Fruit fly (Drosophila melanogaster) whole organism, embryonic: ENCODE data around the gene Sdhaf3.

Source experiments
- Blimp-1 ChIP-seq: fragments of 200-800 bp; sonication (Bioruptor generic); optimal IDR thresholded peaks from 3 replicates; lab custom pipeline; 2018; ENCODE audit warnings: missing biosample characterization, missing genetic modification characterization, mild to moderate bottlenecking, moderate library complexity, missing genetic modification reagents
- CG10543 ChIP-seq: fragments of 200-800 bp; sonication (Bioruptor generic); optimal IDR thresholded peaks from 3 replicates; lab custom pipeline; 2017; ENCODE audit warnings: missing biosample characterization, mild to moderate bottlenecking, missing genetic modification characterization, moderate library complexity
- CG10959 ChIP-seq: fragments of 200-800 bp; sonication (Bioruptor generic); IDR thresholded peaks from 2 replicates; pipeline ENCODE4 v1.3.6; 2022; ENCODE audit warnings: missing biosample characterization, missing genetic modification characterization
- CG10979 ChIP-seq: fragments of 200-800 bp; sonication (Bioruptor generic); optimal IDR thresholded peaks from 2 replicates; lab custom pipeline; 2018; ENCODE audit warnings: missing biosample characterization, mild to moderate bottlenecking, missing genetic modification characterization, moderate library complexity
- CG13287 ChIP-seq: fragments of 200-800 bp; sonication (Bioruptor generic); IDR thresholded peaks from 2 replicates; pipeline ENCODE4 v1.3.6; 2022; ENCODE audit warnings: missing biosample characterization, missing genetic modification characterization; ENCODE audit not compliant: partially characterized antibody
- CG16779 ChIP-seq: fragments of 200-800 bp; sonication (Bioruptor generic); IDR thresholded peaks from 2 replicates; pipeline ENCODE4 v1.3.6; 2022; ENCODE audit warnings: missing biosample characterization, missing genetic modification characterization
- CG1832 ChIP-seq: fragments of 200-800 bp; sonication (Bioruptor generic); optimal IDR thresholded peaks from 2 replicates; lab custom pipeline; 2017; ENCODE audit warnings: missing biosample characterization, mild to moderate bottlenecking, missing genetic modification characterization, inconsistent platforms
- CG18599 ChIP-seq: fragments of 200-800 bp; sonication (Bioruptor generic); optimal IDR thresholded peaks from 3 replicates; lab custom pipeline; 2017; ENCODE audit warnings: missing biosample characterization, missing genetic modification characterization, mild to moderate bottlenecking, moderate library complexity, missing genetic modification reagents
- CG18619 ChIP-seq: fragments of 200-800 bp; sonication (Bioruptor generic); optimal IDR thresholded peaks from 3 replicates; lab custom pipeline; 2017; ENCODE audit warnings: missing biosample characterization, mild to moderate bottlenecking, missing genetic modification characterization
- CG18764 ChIP-seq: fragments of 200-800 bp; sonication (Bioruptor generic); optimal IDR thresholded peaks from 3 replicates; lab custom pipeline; 2016; ENCODE audit warnings: missing biosample characterization, missing genetic modification characterization
- CG2120 ChIP-seq: fragments of 200-800 bp; sonication (Bioruptor generic); optimal IDR thresholded peaks from 3 replicates; lab custom pipeline; 2016; ENCODE audit warnings: missing biosample characterization, missing genetic modification characterization
- CG2202 ChIP-seq: fragments of 200-800 bp; sonication (Bioruptor generic); optimal IDR thresholded peaks from 2 replicates; lab custom pipeline; 2018; ENCODE audit warnings: missing biosample characterization, mild to moderate bottlenecking, missing genetic modification characterization
- CG2889 ChIP-seq: fragments of 200-800 bp; sonication (Bioruptor generic); IDR thresholded peaks from 3 replicates; pipeline ENCODE4 v1.3.6; 2022; ENCODE audit warnings: missing biosample characterization, missing genetic modification characterization
- CG30020 ChIP-seq: fragments of 200-800 bp; optimal IDR thresholded peaks from 2 replicates; lab custom pipeline; 2019; ENCODE audit warnings: missing biosample characterization, mild to moderate bottlenecking, missing genetic modification characterization, moderate library complexity
- CG31365 ChIP-seq: fragments of 200-800 bp; sonication (Bioruptor generic); optimal IDR thresholded peaks from 2 replicates; lab custom pipeline; 2018; ENCODE audit warnings: missing biosample characterization, mild to moderate bottlenecking, missing genetic modification characterization
- CG31441 ChIP-seq: fragments of 200-800 bp; sonication (Bioruptor generic); IDR thresholded peaks from 2 replicates; pipeline ENCODE4 v1.3.6; 2022; ENCODE audit warnings: missing biosample characterization, missing genetic modification characterization
- CG4360 ChIP-seq: fragments of 200-800 bp; sonication (Bioruptor generic); IDR thresholded peaks from 2 replicates; pipeline ENCODE4 v1.3.6; 2022; ENCODE audit warnings: missing biosample characterization, missing genetic modification characterization
- CG6175 ChIP-seq: fragments of 200-800 bp; sonication (Bioruptor generic); IDR thresholded peaks from 3 replicates; pipeline ENCODE4 v1.3.6; 2022; ENCODE audit warnings: missing biosample characterization, missing genetic modification characterization
- CG6254 ChIP-seq: fragments of 200-800 bp; sonication (Bioruptor generic); optimal IDR thresholded peaks from 3 replicates; lab custom pipeline; 2017; ENCODE audit warnings: mild to moderate bottlenecking, missing biosample characterization, missing genetic modification reagents, missing genetic modification characterization
- CG6272 ChIP-seq: fragments of 200-800 bp; sonication (Bioruptor generic); IDR thresholded peaks from 2 replicates; pipeline ENCODE4 v1.3.6; 2022; ENCODE audit warnings: missing biosample characterization, missing genetic modification characterization
- CG6765 ChIP-seq: fragments of 200-800 bp; sonication (Bioruptor generic); optimal IDR thresholded peaks from 3 replicates; lab custom pipeline; 2017; ENCODE audit warnings: missing biosample characterization, mild to moderate bottlenecking, missing genetic modification characterization
- CG7556 ChIP-seq: fragments of 200-800 bp; sonication (Bioruptor generic); optimal IDR thresholded peaks from 2 replicates; lab custom pipeline; 2017; ENCODE audit warnings: missing biosample characterization, mild to moderate bottlenecking, missing genetic modification characterization
- CG8089 ChIP-seq: fragments of 200-800 bp; sonication (Bioruptor generic); optimal IDR thresholded peaks from 3 replicates; lab custom pipeline; 2016; ENCODE audit warnings: missing biosample characterization, missing genetic modification characterization
- CHES-1-like ChIP-seq: fragments of 200-800 bp; sonication (Bioruptor generic); optimal IDR thresholded peaks from 2 replicates; lab custom pipeline; 2016; ENCODE audit warnings: missing biosample characterization, missing genetic modification characterization
- Chrac-16 ChIP-seq: fragments of 200-800 bp; sonication (Bioruptor generic); optimal IDR thresholded peaks from 3 replicates; lab custom pipeline; 2016; ENCODE audit warnings: missing biosample characterization, missing genetic modification characterization
- D19B ChIP-seq: fragments of 200-800 bp; sonication (Bioruptor generic); optimal IDR thresholded peaks from 2 replicates; lab custom pipeline; 2017; ENCODE audit warnings: missing biosample characterization, mild to moderate bottlenecking, missing genetic modification characterization
- Dad ChIP-seq: fragments of 200-800 bp; sonication (Bioruptor generic); optimal IDR thresholded peaks from 3 replicates; lab custom pipeline; 2016; ENCODE audit warnings: missing biosample characterization, missing genetic modification characterization
- Fer2 ChIP-seq: fragments of 200-800 bp; sonication (Bioruptor generic); optimal IDR thresholded peaks from 2 replicates; lab custom pipeline; 2018; ENCODE audit warnings: missing biosample characterization, mild to moderate bottlenecking, missing genetic modification characterization, moderate library complexity
- Gsc ChIP-seq: fragments of 200-800 bp; sonication (Bioruptor generic); IDR thresholded peaks from 2 replicates; pipeline ENCODE4 v1.3.6; 2022; ENCODE audit warnings: missing biosample characterization, missing genetic modification characterization
- Hr3 ChIP-seq: fragments of 200-800 bp; sonication (Bioruptor generic); optimal IDR thresholded peaks from 3 replicates; lab custom pipeline; 2016; ENCODE audit warnings: missing biosample characterization, missing genetic modification characterization
- Hsf ChIP-seq: fragments of 200-800 bp; sonication (Bioruptor generic); optimal IDR thresholded peaks from 3 replicates; lab custom pipeline; 2016; ENCODE audit warnings: missing biosample characterization, missing genetic modification characterization
- Lpt ChIP-seq: fragments of >200 bp; optimal IDR thresholded peaks from 2 replicates; lab custom pipeline; 2018; ENCODE audit warnings: missing biosample characterization, missing genetic modification characterization
- Pdp1 ChIP-seq, 2 experiments: fragments of 200-800 bp; sonication (Bioruptor generic); optimal IDR thresholded peaks; 3 replicates each; lab custom pipeline; 2016; ENCODE audit warnings: missing biosample characterization in 2 of 2, missing genetic modification characterization in 2 of 2, mild to moderate bottlenecking in 1 of 2, moderate library complexity in 1 of 2
- Scr ChIP-seq: fragments of 200-800 bp; sonication (Bioruptor generic); IDR thresholded peaks from 2 replicates; pipeline ENCODE4 v1.3.6; 2022; ENCODE audit warnings: missing biosample characterization, missing genetic modification characterization; ENCODE audit not compliant: partially characterized antibody
- Spps ChIP-seq: fragments of 200-800 bp; sonication (Bioruptor generic); optimal IDR thresholded peaks from 2 replicates; lab custom pipeline; 2018; ENCODE audit warnings: missing biosample characterization, mild to moderate bottlenecking, missing genetic modification characterization
- Tbp ChIP-seq: fragments of >200 bp; optimal IDR thresholded peaks from 2 replicates; lab custom pipeline; 2018; ENCODE audit warnings: missing biosample characterization, missing genetic modification characterization
- Usf ChIP-seq: fragments of 200-800 bp; sonication (Bioruptor generic); optimal IDR thresholded peaks from 2 replicates; lab custom pipeline; 2017; ENCODE audit warnings: missing genotype, missing biosample characterization, missing genetic modification characterization
- br ChIP-seq: fragments of >200 bp; optimal IDR thresholded peaks from 2 replicates; lab custom pipeline; 2017
- chif ChIP-seq, 2 experiments: fragments of 200-800 bp; sonication (Bioruptor generic); optimal IDR thresholded peaks; 3 replicates each; lab custom pipeline; 2016; ENCODE audit warnings: missing biosample characterization in 2 of 2, missing genetic modification characterization in 2 of 2
- crp ChIP-seq, 2 experiments: fragments of 200-800 bp; sonication (Bioruptor generic); optimal IDR thresholded peaks; 2 replicates in 1 of 2; 3 replicates in 1 of 2; lab custom pipeline; 2017; ENCODE audit warnings: missing biosample characterization in 2 of 2, missing genetic modification characterization in 2 of 2, mild to moderate bottlenecking in 1 of 2, moderate library complexity in 1 of 2
- gsb-n ChIP-seq: fragments of 200-800 bp; sonication (Bioruptor generic); optimal IDR thresholded peaks from 3 replicates; lab custom pipeline; 2018; ENCODE audit warnings: missing biosample characterization, mild to moderate bottlenecking, missing genetic modification characterization
- ham ChIP-seq: fragments of 200-800 bp; sonication (Bioruptor generic); IDR thresholded peaks from 2 replicates; pipeline ENCODE4 v1.3.6; 2022; ENCODE audit warnings: missing biosample characterization, missing genetic modification characterization
- nom ChIP-seq: fragments of 200-800 bp; sonication (Bioruptor generic); optimal IDR thresholded peaks from 2 replicates; lab custom pipeline; 2017; ENCODE audit warnings: missing biosample characterization, missing genetic modification characterization, mild to moderate bottlenecking, moderate library complexity, missing genetic modification reagents
- otp ChIP-seq: fragments of 200-800 bp; sonication (Bioruptor generic); IDR thresholded peaks from 3 replicates; pipeline ENCODE4, ENCODE4 v1.3.6; 2022; ENCODE audit warnings: missing biosample characterization, missing genetic modification characterization
- ro ChIP-seq: fragments of 200-800 bp; sonication (Bioruptor generic); IDR thresholded peaks from 2 replicates; pipeline ENCODE4 v1.3.6; 2022; ENCODE audit warnings: missing biosample characterization, missing genetic modification characterization
- sima ChIP-seq: fragments of 200-800 bp; sonication (Bioruptor generic); optimal IDR thresholded peaks from 2 replicates; lab custom pipeline; 2016; ENCODE audit warnings: missing biosample characterization, missing genetic modification characterization
- sna ChIP-seq: fragments of 200-800 bp; sonication (Bioruptor generic); IDR thresholded peaks from 2 replicates; pipeline ENCODE4 v1.3.6; 2022; ENCODE audit warnings: missing biosample characterization, missing genetic modification characterization; ENCODE audit not compliant: partially characterized antibody
- tio ChIP-seq: fragments of 200-800 bp; sonication (Bioruptor generic); optimal IDR thresholded peaks from 2 replicates; lab custom pipeline; 2017; ENCODE audit warnings: missing biosample characterization, missing genetic modification characterization, inconsistent platforms
- tna ChIP-seq: fragments of 200-800 bp; sonication (Bioruptor generic); IDR thresholded peaks from 2 replicates; pipeline ENCODE4 v1.3.6; 2022; ENCODE audit warnings: missing biosample characterization, missing genetic modification characterization; ENCODE audit not compliant: partially characterized antibody
- tup ChIP-seq: fragments of 200-800 bp; sonication (Bioruptor generic); optimal IDR thresholded peaks from 2 replicates; lab custom pipeline; 2016; ENCODE audit warnings: missing biosample characterization, mild to moderate bottlenecking, missing genetic modification characterization, moderate library complexity

Sdhaf3 gene

DNA sequence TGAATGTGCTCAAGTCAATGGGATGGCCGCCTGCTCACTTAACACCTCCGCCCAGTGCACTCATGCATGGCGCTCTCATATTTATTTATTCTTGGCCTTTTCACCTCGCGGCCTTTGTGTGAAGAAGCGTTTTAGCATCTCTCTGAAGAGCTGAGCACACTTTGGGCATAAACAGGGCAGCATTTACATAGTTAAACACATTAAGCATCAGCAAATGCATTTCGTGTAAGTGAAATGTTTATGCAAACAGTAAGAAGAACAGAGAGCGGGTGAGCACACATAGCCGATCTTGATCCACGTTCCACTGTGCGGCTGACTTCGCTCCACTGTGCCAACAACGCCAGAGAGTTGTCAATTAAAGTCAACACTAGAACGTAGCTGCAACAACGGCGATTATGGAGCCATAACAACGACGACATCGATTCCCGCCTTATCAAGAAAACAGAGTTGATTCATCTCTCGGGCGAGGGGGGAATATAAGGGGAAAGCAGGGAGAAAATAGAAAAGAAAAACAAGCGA, 42.4 kb upstream of the Sdhaf3 start (continued):
- no peak for TF ChIP-seq CG2889 (GFP tag; lab: Robert Waterston, UW)
- TF ChIP-seq Lpt: no peak
- no peak for TF ChIP-seq D19B (GFP tag; lab: Kevin White, UChicago)
- TF ChIP-seq CG7556: peak; percentile 52
- no peak for TF ChIP-seq Usf
- TF ChIP-seq CHES-1-like (GFP tag; lab: Kevin White, UChicago): no peak
- TF ChIP-seq CG6765: no peak
- peak; percentile 4 for TF ChIP-seq CG18599
- TF ChIP-seq Scr (GFP tag; lab: Robert Waterston, UW): no peak
- TF ChIP-seq Gsc (GFP tag; lab: Robert Waterston, UW): no peak
- peak; percentile 18 for TF ChIP-seq Hsf (GFP tag; lab: Kevin White, UChicago)
- no peak for TF ChIP-seq CG2120
- peak in 1 of 2 experiments; percentile 56 for TF ChIP-seq Pdp1 (GFP tag; optimal IDR thresholded peaks at IDR 0.05; lab: Kevin White, UChicago)
- no peak for TF ChIP-seq ham (GFP tag; lab: Robert Waterston, UW)
- no peak for TF ChIP-seq CG4360 (GFP tag; lab: Robert Waterston, UW)
- TF ChIP-seq otp (GFP tag; lab: Robert Waterston, UW): peak; percentile 63; the same call in 1 of the 3 replicates
- TF ChIP-seq Dad (GFP tag; lab: Kevin White, UChicago): no peak
- peak; percentile 55 for TF ChIP-seq CG10543 (GFP tag; lab: Kevin White, UChicago)
- no peak for TF ChIP-seq sima
- no peak for TF ChIP-seq CG1832
- TF ChIP-seq ro: peak; percentile 6; the same call in 1 of the 2 replicates
- TF ChIP-seq gsb-n (tag; lab: Kevin White, UChicago): peak; percentile 25
- TF ChIP-seq CG18619 (GFP tag; lab: Kevin White, UChicago): peak; percentile 56
- no peak for TF ChIP-seq CG31365 (tag; lab: Kevin White, UChicago)
- 0 out of 2 replicates have a peak, but pooled peaks have one; percentile 53 for TF ChIP-seq CG10959 (GFP tag; lab: Robert Waterston, UW)
- no peak for TF ChIP-seq CG30020 (tag; lab: Kevin White, UChicago)
- peak; percentile 77 for TF ChIP-seq Blimp-1 (GFP tag; lab: Kevin White, UChicago)
- no peak for TF ChIP-seq Hr3 (GFP tag; lab: Kevin White, UChicago)
- TF ChIP-seq chif (GFP tag; optimal IDR thresholded peaks at IDR 0.05; lab: Kevin White, UChicago): peak; percentile 60 to 65
- TF ChIP-seq CG18764 (GFP tag; lab: Kevin White, UChicago): peak; percentile 85
- TF ChIP-seq Tbp: no peak
- 0 out of 2 replicates have a peak, but pooled peaks have one; percentile 26 for TF ChIP-seq sna (GFP tag; lab: Robert Waterston, UW)
- peak; percentile 22 for TF ChIP-seq CG8089 (GFP tag; lab: Kevin White, UChicago)
- TF ChIP-seq tna (GFP tag; lab: Robert Waterston, UW): no peak
- TF ChIP-seq CG6272 (GFP tag; lab: Robert Waterston, UW): no peak
- peak; percentile 20 for TF ChIP-seq tup (GFP tag; lab: Kevin White, UChicago)
- TF ChIP-seq Spps (tag; lab: Kevin White, UChicago): peak; percentile 91
- TF ChIP-seq Fer2: no peak
- TF ChIP-seq crp (GFP tag; optimal IDR thresholded peaks at IDR 0.05; lab: Kevin White, UChicago): no peak
- TF ChIP-seq CG10979 (tag; lab: Kevin White, UChicago): peak; percentile 42
- TF ChIP-seq CG2202 (tag; lab: Kevin White, UChicago): peak; percentile 79
- peak; percentile 72 for TF ChIP-seq CG6254 (GFP tag; lab: Kevin White, UChicago)
- no peak for TF ChIP-seq Chrac-16 (GFP tag; lab: Kevin White, UChicago)
- no peak for TF ChIP-seq br (lab: Kevin White, UChicago)
- TF ChIP-seq CG16779 (GFP tag; lab: Robert Waterston, UW): no peak
- peak; percentile 48; the same call in 1 of the 2 replicates for TF ChIP-seq CG31441 (GFP tag; lab: Robert Waterston, UW)
- no peak for TF ChIP-seq CG6175 (GFP tag; lab: Robert Waterston, UW)
- TF ChIP-seq CG13287 (GFP tag; lab: Robert Waterston, UW): no peak
- peak; percentile 5 for TF ChIP-seq nom (GFP tag; lab: Kevin White, UChicago)
- TF ChIP-seq tio: no peak
